Fruit fly (Drosophila melanogaster) whole organism, pupa: ENCODE measurements around the gene CG31121.

Source experiments
- CG10348 ChIP-seq: fragments of 200-800 bp; sonication (Bioruptor generic); IDR thresholded peaks from 2 replicates; pipeline ENCODE4 v1.3.6; 2022; ENCODE audit warnings: missing biosample characterization, missing genetic modification characterization
- CG12605 ChIP-seq: fragments of 200-800 bp; sonication (Bioruptor generic); IDR thresholded peaks from 2 replicates; pipeline ENCODE4 v1.3.6; 2022; ENCODE audit warnings: missing biosample characterization, missing genetic modification characterization
- CG14655 ChIP-seq: fragments of 200-800 bp; sonication (Bioruptor generic); optimal IDR thresholded peaks from 3 replicates; lab custom pipeline; 2017; ENCODE audit warnings: mild to moderate bottlenecking, missing biosample characterization, missing genetic modification reagents, missing genetic modification characterization
- CG32121 ChIP-seq: fragments of 200-800 bp; sonication (Bioruptor generic); IDR thresholded peaks from 2 replicates; pipeline ENCODE4 v1.3.6; 2022; ENCODE audit warnings: missing biosample characterization, missing genetic modification characterization
- CG34367 ChIP-seq: fragments of 200-800 bp; sonication (Bioruptor generic); optimal IDR thresholded peaks from 2 replicates; lab custom pipeline; 2018; ENCODE audit warnings: missing biosample characterization, mild to moderate bottlenecking, missing genetic modification characterization
- CG8159 ChIP-seq: fragments of 200-800 bp; sonication (Bioruptor generic); optimal IDR thresholded peaks from 3 replicates; lab custom pipeline; 2018; ENCODE audit warnings: missing biosample characterization, mild to moderate bottlenecking, missing genetic modification characterization, moderate library complexity
- D1 ChIP-seq: fragments of 200-800 bp; sonication (Bioruptor generic); optimal IDR thresholded peaks from 2 replicates; lab custom pipeline; 2018; ENCODE audit warnings: missing biosample characterization, mild to moderate bottlenecking, missing genetic modification characterization, moderate library complexity
- EcR ChIP-seq: fragments of 200-800 bp; sonication (Bioruptor generic); optimal IDR thresholded peaks from 3 replicates; lab custom pipeline; 2019; ENCODE audit warnings: missing biosample characterization, missing genetic modification characterization, mild to moderate bottlenecking, moderate library complexity, missing genetic modification reagents
- Snoo ChIP-seq: fragments of 200-800 bp; sonication (Bioruptor generic); optimal IDR thresholded peaks from 3 replicates; lab custom pipeline; 2017; ENCODE audit warnings: missing biosample characterization, mild to moderate bottlenecking, missing genetic modification characterization, inconsistent platforms
- fd96Ca ChIP-seq: fragments of 200-800 bp; sonication (Bioruptor generic); IDR thresholded peaks from 3 replicates; pipeline ENCODE4 v1.3.6; 2022; ENCODE audit warnings: missing biosample characterization, missing genetic modification characterization

- TF ChIP-seq EcR (no peak), D1 (no peak), CG12605 (GFP tag; lab: Robert Waterston, UW) (no peak), fd96Ca (GFP tag; lab: Robert Waterston, UW) (no peak), CG8159 (tag; lab: Kevin White, UChicago) (no peak), Snoo (no peak), CG14655 (no peak), CG32121 (GFP tag; lab: Robert Waterston, UW) (peak; percentile 21; the same call in 1 of the 2 replicates), CG34367 (no peak), CG10348 (GFP tag; lab: Robert Waterston, UW) (no peak)
Measured at dm6 chr3R:24931856-24932255, 37.5 kb upstream of the CG31121 start, which contains the start of gene CG11771.
